Worm (Caenorhabditis elegans): ENCODE measurements around the gene Y43F8C.9.

DNA sequence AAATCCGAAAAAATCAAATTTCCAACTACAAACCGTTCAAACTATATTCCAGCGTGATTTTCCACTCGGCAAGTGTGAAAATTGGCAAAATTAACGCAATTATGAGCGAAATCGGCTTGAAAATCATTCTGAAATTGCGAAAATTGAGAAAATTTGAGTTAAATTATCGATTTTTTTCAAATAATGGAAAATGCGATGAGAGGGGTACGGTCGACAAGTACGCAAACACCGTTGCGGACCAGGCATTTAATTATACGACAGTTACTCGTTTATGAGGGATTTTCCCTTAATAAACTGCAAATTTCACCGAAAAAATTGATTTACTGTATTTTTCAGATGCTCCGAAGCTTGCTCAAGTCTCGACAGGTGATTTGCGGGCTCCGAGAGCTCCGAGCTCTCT, 2.0 kb upstream of the Y43F8C.9 start, which contains the start of the genes Y43F8C.7 and mrps-28:
- TF ChIP-seq elt-3 (tag; optimal IDR thresholded peaks at IDR 0.05) (no peak), nhr-12 (tag; optimal IDR thresholded peaks at IDR 0.05) (no peak), flh-1 (GFP tag; optimal IDR thresholded peaks at IDR 0.05) (no peak), unc-62 (GFP tag; optimal IDR thresholded peaks at IDR 0.05) (no peak), elt-1 (tag; optimal IDR thresholded peaks at IDR 0.05; ENCODE audit: borderline replicate concordance, insufficient read depth) (no peak), blmp-1 (tag; optimal IDR thresholded peaks at IDR 0.05) (no peak), ces-1 (GFP tag; optimal IDR thresholded peaks at IDR 0.05) (peak; percentile 82), ham-2 (GFP tag; optimal IDR thresholded peaks at IDR 0.05) (no peak), cnd-1 (tag; optimal IDR thresholded peaks at IDR 0.05) (no peak), nhr-237 (tag; optimal IDR thresholded peaks at IDR 0.05) (no peak), ceh-83 (GFP tag; optimal IDR thresholded peaks at IDR 0.05) (no peak)
